Worm (Caenorhabditis elegans) whole organism, midembryonic: Measurements from ENCODE around the gene T27A8.7.

Experiments
- T22C8.4 ChIP-seq: fragments of 200-800 bp; sonication (Bioruptor generic); IDR thresholded peaks from 2 replicates; pipeline ENCODE4 v1.3.6; 2022; ENCODE audit warnings: missing genetic modification characterization, missing compliant biosample characterization
- flt-1 ChIP-seq: fragments of 200-800 bp; sonication (Bioruptor generic); IDR thresholded peaks from 2 replicates; pipeline ENCODE4 v1.3.6; 2022; ENCODE audit warnings: missing genetic modification characterization, missing compliant biosample characterization
- klf-2 ChIP-seq: fragments of 200-800 bp; sonication (Bioruptor generic); conservative IDR thresholded peaks from 2 replicates; pipeline ENCODE4 v1.3.6; 2022; ENCODE audit warnings: missing genetic modification reagents, missing genetic modification characterization, missing compliant biosample characterization
- ztf-29 ChIP-seq: fragments of 200-800 bp; sonication (Bioruptor generic); IDR thresholded peaks from 2 replicates; pipeline ENCODE4 v1.3.6; 2022; ENCODE audit warnings: missing genetic modification reagents, missing genetic modification characterization, missing compliant biosample characterization

DNA sequence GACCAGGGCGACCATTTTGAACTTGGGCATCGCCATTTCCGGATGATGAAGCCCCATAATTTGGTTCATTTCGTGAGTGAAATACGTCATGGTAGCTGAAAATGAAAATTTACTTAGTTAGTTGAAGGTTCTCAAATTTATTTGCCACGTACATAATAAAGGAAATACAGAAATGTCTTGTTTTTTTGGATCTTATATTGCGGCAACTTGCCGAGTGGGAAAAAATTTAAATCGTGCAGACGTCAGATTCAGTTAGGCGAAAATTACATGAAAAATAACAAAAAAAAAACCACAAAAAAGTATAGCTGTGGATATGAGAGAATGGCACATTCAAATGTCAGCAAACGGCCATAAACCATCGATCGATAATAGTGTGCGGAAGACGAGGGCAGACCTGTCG, 3.5 kb downstream of the T27A8.7 start, which contains the start of gene T27A8.2:
- no peak for TF ChIP-seq flt-1
- no peak for TF ChIP-seq klf-2
- peak; percentile 17; the same call in 1 of the 2 replicates for TF ChIP-seq T22C8.4
- TF ChIP-seq ztf-29 (GFP tag; lab: Robert Waterston, UW): no peak
